Fruit fly (Drosophila melanogaster): ENCODE data around the gene mts.

mts gene

DNA sequence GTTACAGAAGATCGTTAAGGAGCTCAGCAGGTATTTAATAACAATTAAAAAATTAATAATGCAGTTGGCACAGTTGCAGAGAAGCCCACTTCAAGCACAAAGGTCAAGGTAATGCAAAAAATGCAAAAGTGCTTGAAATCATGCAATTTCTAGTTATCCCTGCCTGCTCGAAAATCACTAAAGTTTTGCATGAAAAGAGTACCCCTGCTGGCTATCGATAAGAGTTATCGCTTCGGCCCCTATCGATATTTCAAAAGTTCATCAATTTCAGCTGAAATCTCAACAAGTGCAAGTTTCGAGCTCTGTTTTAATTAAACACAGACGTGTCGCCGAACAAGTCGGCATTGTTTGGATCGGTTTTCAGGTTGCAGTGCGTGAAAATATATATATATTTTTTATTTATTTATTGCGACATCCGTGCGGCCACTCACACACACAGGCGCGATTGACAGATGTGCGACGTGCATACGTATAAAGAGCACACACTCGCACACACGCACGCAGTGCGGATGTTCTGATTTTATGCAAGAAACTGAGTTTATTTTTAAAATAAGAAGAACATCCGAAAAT is 6.1 kb upstream of the mts start:
- TF ChIP-seq EcR (GFP tag; optimal IDR thresholded peaks at IDR 0.05) = no peak
- TF ChIP-seq psq (optimal IDR thresholded peaks at IDR 0.05) = no peak
- no peak for TF ChIP-seq Dll (optimal IDR thresholded peaks at IDR 0.05)
- TF ChIP-seq usp (GFP tag; optimal IDR thresholded peaks at IDR 0.05) = no peak
- TF ChIP-seq pan (optimal IDR thresholded peaks at IDR 0.05) = no peak
- no peak for TF ChIP-seq CG8478 (optimal IDR thresholded peaks at IDR 0.05)

DNA sequence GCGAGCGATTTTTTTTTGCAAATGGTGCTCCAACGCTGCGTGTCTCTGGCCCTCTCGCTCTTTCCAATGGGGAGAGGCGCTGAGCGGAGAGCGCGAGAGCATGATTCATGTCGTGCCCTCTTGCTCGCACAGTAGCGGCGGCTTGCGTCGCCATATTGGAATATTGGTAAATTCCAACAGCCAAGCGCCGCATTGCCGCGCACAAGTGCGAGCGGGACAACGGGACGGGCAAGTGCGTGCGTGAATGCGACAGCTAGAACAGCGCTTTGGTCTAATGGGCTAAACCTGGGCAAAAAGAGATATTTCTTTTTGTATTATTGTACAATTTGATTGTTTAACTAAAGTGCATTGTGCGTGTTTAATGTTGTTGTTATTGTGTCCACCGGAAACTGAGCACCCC is 781 bp downstream of the mts start:
- TF ChIP-seq CG8478 (optimal IDR thresholded peaks at IDR 0.05) (peak; percentile 95), pan (optimal IDR thresholded peaks at IDR 0.05) (no peak)

DNA sequence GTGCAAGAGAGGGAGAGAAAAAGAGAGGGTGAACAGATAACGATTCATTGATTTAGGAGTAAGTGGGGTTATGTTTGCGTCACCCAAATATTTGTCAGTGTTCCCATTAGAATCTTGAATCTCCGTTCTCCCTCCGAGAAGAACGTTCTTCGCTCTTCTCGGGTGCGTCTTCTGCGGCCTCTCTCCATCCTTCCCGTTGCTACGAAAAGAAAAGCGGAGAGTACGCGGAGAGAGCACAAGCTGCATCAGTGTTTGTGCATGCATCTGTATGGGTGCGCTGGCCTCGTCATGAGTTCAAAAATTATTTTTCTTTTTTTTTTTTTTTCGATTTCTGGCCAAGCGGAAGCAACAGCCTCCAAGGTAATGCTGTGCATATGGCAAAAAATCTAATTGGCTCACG is 1.5 kb downstream of the mts start:
- TF ChIP-seq pan (optimal IDR thresholded peaks at IDR 0.05) (no peak), EcR (GFP tag; optimal IDR thresholded peaks at IDR 0.05) (no peak), Dll (optimal IDR thresholded peaks at IDR 0.05) (no peak), usp (GFP tag; optimal IDR thresholded peaks at IDR 0.05) (no peak), psq (optimal IDR thresholded peaks at IDR 0.05) (no peak), CG8478 (optimal IDR thresholded peaks at IDR 0.05) (no peak)

DNA sequence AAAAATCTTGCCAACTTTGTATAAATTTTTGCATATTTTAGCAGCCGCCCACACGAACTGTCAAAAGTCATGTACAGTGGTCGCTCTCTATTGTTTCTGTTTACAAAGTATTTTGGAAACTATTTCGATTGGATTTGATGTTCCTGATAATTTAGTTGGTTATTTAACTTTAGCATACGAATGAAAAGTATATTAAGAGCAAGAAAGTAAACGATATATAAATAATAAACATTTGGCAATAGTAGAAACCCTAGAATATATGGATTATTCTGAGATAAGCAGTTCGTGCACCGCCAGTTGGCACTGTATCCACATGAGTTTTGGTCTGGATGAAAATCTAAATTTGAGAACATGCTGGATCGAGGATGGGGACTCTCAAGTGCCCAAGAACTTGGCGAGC is 5.8 kb downstream of the mts start:
- no peak for TF ChIP-seq psq (optimal IDR thresholded peaks at IDR 0.05)

- TF ChIP-seq Dll (optimal IDR thresholded peaks at IDR 0.05) (no peak), psq (optimal IDR thresholded peaks at IDR 0.05) (no peak), pan (optimal IDR thresholded peaks at IDR 0.05) (no peak), EcR (GFP tag; optimal IDR thresholded peaks at IDR 0.05) (no peak), CG8478 (optimal IDR thresholded peaks at IDR 0.05) (no peak)
Measured at dm6 chr2L:7833650-7834049, 6.2 kb downstream of the mts start.

- no peak for TF ChIP-seq EcR (GFP tag; optimal IDR thresholded peaks at IDR 0.05)
Measured at dm6 chr2L:7838024-7838423, 10.6 kb downstream of the mts start.

DNA sequence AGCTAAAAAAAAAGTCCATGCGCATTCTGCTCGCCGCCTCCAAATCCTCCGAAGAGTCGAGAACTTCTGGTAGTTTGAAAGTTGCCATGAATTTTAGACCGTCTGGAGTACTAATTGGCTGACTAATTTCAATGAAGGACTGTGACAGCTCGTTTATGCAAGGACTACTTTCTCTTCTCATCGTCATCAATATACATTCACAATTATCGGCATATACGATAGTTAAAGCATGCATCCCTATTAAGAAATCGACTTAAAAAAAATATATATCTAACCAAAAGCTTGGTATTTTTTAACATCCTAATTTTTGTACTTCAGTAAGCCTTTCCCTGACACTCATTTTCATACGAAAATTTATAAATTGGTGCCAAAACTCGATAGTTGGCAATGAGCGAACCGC is 12.7 kb downstream of the mts start, which contains the start of gene CG14537:
Gene CG14537 (plus strand): TSS at position 301 of the 400 bp plus-strand sequence.
- TF ChIP-seq Dll (optimal IDR thresholded peaks at IDR 0.05) (no peak), pan (optimal IDR thresholded peaks at IDR 0.05) (no peak), usp (GFP tag; optimal IDR thresholded peaks at IDR 0.05) (no peak), EcR (GFP tag; optimal IDR thresholded peaks at IDR 0.05) (no peak), CG8478 (optimal IDR thresholded peaks at IDR 0.05) (no peak), psq (optimal IDR thresholded peaks at IDR 0.05) (no peak)

dm6 chr2L:7841244-7841643 is 13.8 kb downstream of the mts start:
- no peak for TF ChIP-seq psq (optimal IDR thresholded peaks at IDR 0.05)
- no peak for TF ChIP-seq CG8478 (optimal IDR thresholded peaks at IDR 0.05)
- no peak for TF ChIP-seq pan (optimal IDR thresholded peaks at IDR 0.05)
- TF ChIP-seq Dll (optimal IDR thresholded peaks at IDR 0.05) = no peak
- no peak for TF ChIP-seq EcR (GFP tag; optimal IDR thresholded peaks at IDR 0.05)
- no peak for TF ChIP-seq usp (GFP tag; optimal IDR thresholded peaks at IDR 0.05)

dm6 chr2L:7849472-7849871 is 22.0 kb downstream of the mts start:
- TF ChIP-seq pan (optimal IDR thresholded peaks at IDR 0.05) (no peak), usp (GFP tag; optimal IDR thresholded peaks at IDR 0.05) (no peak), CG8478 (optimal IDR thresholded peaks at IDR 0.05) (no peak), Dll (optimal IDR thresholded peaks at IDR 0.05) (no peak), psq (optimal IDR thresholded peaks at IDR 0.05) (no peak), EcR (GFP tag; optimal IDR thresholded peaks at IDR 0.05) (no peak)

DNA sequence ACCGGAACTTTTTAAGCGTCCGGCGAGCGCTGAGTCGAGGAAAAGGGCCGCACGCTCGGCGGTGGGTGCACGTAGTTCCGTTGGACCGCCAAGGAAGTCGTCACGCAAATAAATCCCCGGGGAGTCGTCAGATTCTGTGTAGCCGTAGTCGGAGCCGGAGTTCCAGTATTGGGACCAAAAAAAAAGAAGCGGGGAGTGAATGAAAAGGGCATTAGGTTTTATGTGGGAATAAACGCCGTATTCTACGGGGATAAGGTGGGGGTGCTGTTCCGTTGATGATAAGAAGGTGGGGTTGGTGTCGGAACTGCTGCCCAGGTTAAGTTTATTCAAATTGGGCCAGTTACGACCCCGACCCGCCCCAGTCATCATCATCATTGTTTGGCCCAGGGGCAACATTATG is 23.0 kb downstream of the mts start:
- TF ChIP-seq usp (GFP tag; optimal IDR thresholded peaks at IDR 0.05) (no peak), CG8478 (optimal IDR thresholded peaks at IDR 0.05) (no peak)

dm6 chr2L:7851609-7852008 is 24.2 kb downstream of the mts start:
- TF ChIP-seq Dll (optimal IDR thresholded peaks at IDR 0.05) = no peak
- TF ChIP-seq CG8478 (optimal IDR thresholded peaks at IDR 0.05) = no peak
- TF ChIP-seq EcR (GFP tag; optimal IDR thresholded peaks at IDR 0.05) = no peak
- no peak for TF ChIP-seq psq (optimal IDR thresholded peaks at IDR 0.05)
- no peak for TF ChIP-seq pan (optimal IDR thresholded peaks at IDR 0.05)
- TF ChIP-seq usp (GFP tag; optimal IDR thresholded peaks at IDR 0.05) = no peak

- TF ChIP-seq Dll (optimal IDR thresholded peaks at IDR 0.05) = no peak
- no peak for TF ChIP-seq CG8478 (optimal IDR thresholded peaks at IDR 0.05)
- no peak for TF ChIP-seq usp (GFP tag; optimal IDR thresholded peaks at IDR 0.05)
- TF ChIP-seq psq (optimal IDR thresholded peaks at IDR 0.05) = no peak
- no peak for TF ChIP-seq pan (optimal IDR thresholded peaks at IDR 0.05)
- no peak for TF ChIP-seq EcR (GFP tag; optimal IDR thresholded peaks at IDR 0.05)
Measured at dm6 chr2L:7855108-7855507, 27.7 kb downstream of the mts start, which contains the start of gene CG14535. Gene CG14535 (minus strand): TSS chr2L:7855475.

DNA sequence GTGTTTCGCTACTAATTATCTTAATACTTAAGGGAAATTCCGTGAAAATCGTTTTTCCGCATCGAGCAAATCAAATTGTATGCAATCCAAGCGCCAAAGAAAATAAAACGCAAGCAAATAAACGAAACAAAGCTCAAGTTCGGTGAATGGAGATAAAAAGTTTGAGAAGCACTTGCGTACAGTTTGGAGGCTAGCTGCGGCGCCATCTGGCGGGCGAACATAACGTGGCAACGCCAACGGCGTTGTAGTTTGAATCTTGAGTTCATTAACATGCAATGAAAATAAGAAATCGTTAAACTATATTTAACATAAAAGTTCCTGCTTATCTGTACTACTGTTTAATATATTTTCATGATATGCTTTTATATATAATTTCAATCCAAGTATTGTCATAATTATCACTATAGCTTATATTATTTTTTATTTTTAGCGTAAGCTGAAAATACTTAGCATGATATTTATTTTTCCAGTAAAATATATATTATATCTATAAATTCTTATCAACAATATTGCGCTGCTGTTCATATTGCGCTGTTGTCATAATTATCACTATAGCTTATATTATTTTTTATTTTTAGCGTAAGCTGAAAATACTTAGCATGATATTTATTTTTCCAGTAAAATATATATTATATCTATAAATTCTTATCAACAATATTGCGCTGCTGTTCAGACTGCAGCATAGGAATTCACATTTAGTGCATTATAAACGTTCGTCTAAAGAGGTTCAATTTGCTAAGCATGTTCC is 29.1 kb downstream of the mts start, which contains the start of gene lectin-28C:
Gene lectin-28C (plus strand): TSS at position 698 of the 748 bp plus-strand sequence.
- peak; percentile 71 to 86 for TF ChIP-seq EcR (GFP tag; optimal IDR thresholded peaks at IDR 0.05)
